Worm (Caenorhabditis elegans): ENCODE measurements around the gene gcst-1.

ce11 chrV:5736068-5736467, 23.3 kb downstream of the gcst-1 start, which contains the start of gene K09H11.6:
- TF ChIP-seq tbx-7 (tag; optimal IDR thresholded peaks at IDR 0.05) (no peak), pqm-1 (tag; optimal IDR thresholded peaks at IDR 0.05) (no peak), madf-2 (tag; optimal IDR thresholded peaks at IDR 0.05) (no peak), pag-3 (tag; optimal IDR thresholded peaks at IDR 0.05; ENCODE audit: borderline replicate concordance) (no peak), K09A11.1 (tag; optimal IDR thresholded peaks at IDR 0.05; ENCODE audit: insufficient read depth) (no peak), hlh-30 (tag; optimal IDR thresholded peaks at IDR 0.05; ENCODE audit: insufficient read depth) (no peak), ama-1 (optimal IDR thresholded peaks at IDR 0.05) (no peak), T23F11.4 (GFP tag; optimal IDR thresholded peaks at IDR 0.05) (no peak), sox-4 (tag; optimal IDR thresholded peaks at IDR 0.05) (no peak), ceh-22 (tag; optimal IDR thresholded peaks at IDR 0.05) (no peak)

Measured in whole organism, late embryonic.